Worm (Caenorhabditis elegans): ENCODE data around the gene npr-9.

DNA sequence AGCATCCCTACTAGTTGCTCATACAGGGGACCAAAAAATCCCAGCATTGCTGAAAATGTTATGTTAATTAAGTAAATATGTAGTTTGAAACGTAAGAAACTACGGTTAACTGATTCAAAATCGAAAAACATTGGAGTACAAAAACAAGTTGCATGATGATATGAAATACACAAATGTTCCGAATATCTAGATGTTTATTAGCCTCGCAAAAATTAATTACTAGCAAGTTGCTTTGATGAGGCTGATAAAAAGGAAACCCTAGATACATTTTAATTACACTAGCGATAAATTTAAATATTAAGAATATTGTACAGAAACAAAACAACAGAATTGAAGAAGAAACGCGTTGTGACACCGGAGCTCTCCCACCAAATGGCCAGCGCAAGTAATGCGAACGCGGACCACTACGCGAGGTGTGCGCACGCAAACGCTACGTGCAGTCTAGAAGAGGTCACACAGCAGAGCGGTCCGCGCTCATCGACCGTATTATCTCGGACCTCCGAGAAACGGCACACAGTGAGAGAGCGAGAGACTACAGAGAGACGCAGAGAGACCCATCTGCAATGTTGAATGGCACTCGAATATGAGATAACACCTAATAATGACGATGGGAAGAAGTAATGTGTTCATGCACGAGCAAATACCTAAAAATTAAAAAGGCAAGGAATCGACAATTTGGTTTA is 32.7 kb upstream of the npr-9 start, which contains the start of gene inx-2:
- TF ChIP-seq nhr-237 (tag; optimal IDR thresholded peaks at IDR 0.05), result no peak
- TF ChIP-seq ztf-4 (tag; optimal IDR thresholded peaks at IDR 0.05), result no peak
- no peak for TF ChIP-seq blmp-1 (tag; optimal IDR thresholded peaks at IDR 0.05; ENCODE audit: insufficient read depth)
- TF ChIP-seq lin-11 (tag; optimal IDR thresholded peaks at IDR 0.05), result no peak
- no peak for TF ChIP-seq lin-39 (tag; optimal IDR thresholded peaks at IDR 0.05)
- TF ChIP-seq ama-1 (optimal IDR thresholded peaks at IDR 0.05), result no peak
- no peak for TF ChIP-seq nhr-77 (tag; optimal IDR thresholded peaks at IDR 0.05)
- TF ChIP-seq nhr-11 (tag; optimal IDR thresholded peaks at IDR 0.05), result no peak
- no peak for TF ChIP-seq alr-1 (tag; optimal IDR thresholded peaks at IDR 0.05)
- no peak for TF ChIP-seq nhr-25 (tag; optimal IDR thresholded peaks at IDR 0.05)
- no peak for TF ChIP-seq ZK546.5 (tag; optimal IDR thresholded peaks at IDR 0.05)
- TF ChIP-seq R02D3.7 (tag; optimal IDR thresholded peaks at IDR 0.05), result no peak
- TF ChIP-seq mdl-1 (tag; optimal IDR thresholded peaks at IDR 0.05), result no peak
- no peak for TF ChIP-seq fos-1 (tag; optimal IDR thresholded peaks at IDR 0.05)

Data from whole organism, L2 larva.